Worm (Caenorhabditis elegans) whole organism, late embryonic: Measurements from ENCODE around the gene F15D4.5.

Experiments
- ceh-30 ChIP-seq: fragments of 150-350 bp; optimal IDR thresholded peaks from 2 replicates; lab custom pipeline; 2014; ENCODE audit warnings: missing biosample characterization, missing genetic modification characterization
- dve-1 ChIP-seq: sonication (generic microtip); optimal IDR thresholded peaks from 2 replicates; lab custom pipeline; 2017; ENCODE audit warnings: antibody characterized with exemption, mild to moderate bottlenecking, missing genetic modification characterization, missing compliant biosample characterization
- elt-2 ChIP-seq: sonication (generic microtip); optimal IDR thresholded peaks from 2 replicates; lab custom pipeline; 2016; ENCODE audit warnings: missing genetic modification reagents, missing genetic modification characterization, missing compliant biosample characterization
- ets-4 ChIP-seq: sonication (generic microtip); optimal IDR thresholded peaks from 2 replicates; lab custom pipeline; 2016; ENCODE audit warnings: missing genetic modification characterization, missing compliant biosample characterization
- fkh-10 ChIP-seq: fragments of 150-350 bp; optimal IDR thresholded peaks from 2 replicates; lab custom pipeline; 2014; ENCODE audit warnings: missing biosample characterization, missing genetic modification reagents, missing genetic modification characterization
- pqm-1 ChIP-seq: sonication (generic microtip); optimal IDR thresholded peaks from 2 replicates; lab custom pipeline; 2016; ENCODE audit warnings: missing genetic modification characterization, missing compliant biosample characterization
- pros-1 ChIP-seq: fragments of 150-350 bp; optimal IDR thresholded peaks from 2 replicates; lab custom pipeline; 2014; ENCODE audit warnings: missing biosample characterization, missing genetic modification reagents, missing genetic modification characterization
- sox-4 ChIP-seq: sonication (generic microtip); optimal IDR thresholded peaks from 2 replicates; lab custom pipeline; 2017; ENCODE audit warnings: mild to moderate bottlenecking, missing genetic modification characterization, inconsistent platforms, missing compliant biosample characterization
- unc-86 ChIP-seq: sonication (generic microtip); optimal IDR thresholded peaks from 2 replicates; lab custom pipeline; 2016; ENCODE audit warnings: missing genetic modification characterization, missing compliant biosample characterization
- ztf-16 ChIP-seq: sonication (generic microtip); optimal IDR thresholded peaks from 2 replicates; lab custom pipeline; 2017; ENCODE audit warnings: missing genetic modification characterization, missing compliant biosample characterization

- TF ChIP-seq pros-1 (tag; lab: Kevin White, UChicago) = no peak
- TF ChIP-seq pqm-1 (tag; lab: Kevin White, UChicago) = no peak
- no peak for TF ChIP-seq sox-4 (tag; lab: Kevin White, UChicago)
- TF ChIP-seq fkh-10 (GFP tag; lab: Kevin White, UChicago) = no peak
- no peak for TF ChIP-seq elt-2 (tag; lab: Kevin White, UChicago)
- no peak for TF ChIP-seq dve-1 (tag; lab: Kevin White, UChicago)
- TF ChIP-seq ztf-16 (tag; lab: Kevin White, UChicago) = no peak
- TF ChIP-seq ets-4 (tag; lab: Kevin White, UChicago) = no peak
- no peak for TF ChIP-seq ceh-30 (tag; lab: Kevin White, UChicago)
- TF ChIP-seq unc-86 (tag; lab: Kevin White, UChicago) = no peak
Observed at ce11 chrII:13282566-13282965, 37.4 kb downstream of the F15D4.5 start.
